Fruit fly (Drosophila melanogaster): Measurements from ENCODE around the gene CG13008.

CG13008 gene

dm6 chrX:16751579-16752156 is 40.6 kb downstream of the CG13008 start, which contains the start of gene goe (continued):
- TF ChIP-seq dsf (GFP tag; optimal IDR thresholded peaks at IDR 0.05; ENCODE audit: borderline replicate concordance), result peak; percentile 48

dm6 chrX:16753066-16753465 is 42.0 kb downstream of the CG13008 start:
- TF ChIP-seq Jra (GFP tag; optimal IDR thresholded peaks at IDR 0.05), result no peak

dm6 chrX:16757645-16758044 is 46.5 kb downstream of the CG13008 start:
- TF ChIP-seq br (GFP tag; optimal IDR thresholded peaks at IDR 0.05), result no peak
- TF ChIP-seq jim (GFP tag; optimal IDR thresholded peaks at IDR 0.05), result no peak
- TF ChIP-seq Dif (GFP tag; optimal IDR thresholded peaks at IDR 0.05; ENCODE audit: partially characterized antibody), result no peak
- TF ChIP-seq Hnf4 (GFP tag; optimal IDR thresholded peaks at IDR 0.05), result no peak
- no peak for TF ChIP-seq CG32264 (GFP tag; optimal IDR thresholded peaks at IDR 0.05)
- TF ChIP-seq usp (GFP tag; optimal IDR thresholded peaks at IDR 0.05), result no peak
- no peak for TF ChIP-seq N (GFP tag; optimal IDR thresholded peaks at IDR 0.05)
- no peak for TF ChIP-seq h (GFP tag; optimal IDR thresholded peaks at IDR 0.05)
- no peak for TF ChIP-seq Rel (GFP tag; optimal IDR thresholded peaks at IDR 0.05)
- TF ChIP-seq Rel (tag; optimal IDR thresholded peaks at IDR 0.05), result no peak
- no peak for TF ChIP-seq CrebA (GFP tag; optimal IDR thresholded peaks at IDR 0.05; ENCODE audit: borderline replicate concordance)
- TF ChIP-seq sage (GFP tag; optimal IDR thresholded peaks at IDR 0.05), result no peak
- no peak for TF ChIP-seq HLH106 (tag; optimal IDR thresholded peaks at IDR 0.05)
- TF ChIP-seq brk (GFP tag; optimal IDR thresholded peaks at IDR 0.05), result no peak
- no peak for TF ChIP-seq CG9705 (GFP tag; optimal IDR thresholded peaks at IDR 0.05)
- TF ChIP-seq dmrt93B (GFP tag; optimal IDR thresholded peaks at IDR 0.05), result no peak
- no peak for TF ChIP-seq Abd-B (GFP tag; optimal IDR thresholded peaks at IDR 0.05)
- no peak for TF ChIP-seq Dfd (GFP tag; optimal IDR thresholded peaks at IDR 0.05)
- no peak for TF ChIP-seq Vsx2 (GFP tag; optimal IDR thresholded peaks at IDR 0.05; ENCODE audit: partially characterized antibody)

- TF ChIP-seq ey (GFP tag; optimal IDR thresholded peaks at IDR 0.05), result no peak
- TF ChIP-seq brk (GFP tag; optimal IDR thresholded peaks at IDR 0.05), result no peak
- TF ChIP-seq lola (GFP tag; optimal IDR thresholded peaks at IDR 0.05), result no peak
- no peak for TF ChIP-seq br (GFP tag; optimal IDR thresholded peaks at IDR 0.05)
- no peak for TF ChIP-seq Sp1 (GFP tag; optimal IDR thresholded peaks at IDR 0.05)
These were observed 49.4 kb downstream of the CG13008 start for dm6 chrX:16760542-16760941.

dm6 chrX:16761531-16761930 is 50.4 kb downstream of the CG13008 start:
- TF ChIP-seq tai (GFP tag; optimal IDR thresholded peaks at IDR 0.05) (no peak), Hr78 (GFP tag; optimal IDR thresholded peaks at IDR 0.05) (no peak), pan (optimal IDR thresholded peaks at IDR 0.05) (no peak), dsf (GFP tag; optimal IDR thresholded peaks at IDR 0.05; ENCODE audit: borderline replicate concordance) (no peak), Hr83 (GFP tag; optimal IDR thresholded peaks at IDR 0.05; ENCODE audit: poor library complexity, severe bottlenecking) (no peak), Vsx2 (GFP tag; optimal IDR thresholded peaks at IDR 0.05; ENCODE audit: partially characterized antibody) (no peak), sv (GFP tag; optimal IDR thresholded peaks at IDR 0.05) (no peak), ey (GFP tag; optimal IDR thresholded peaks at IDR 0.05) (peak; percentile 68), rgr (GFP tag; optimal IDR thresholded peaks at IDR 0.05) (peak; percentile 69), Abd-B (GFP tag; optimal IDR thresholded peaks at IDR 0.05) (no peak), CG32264 (GFP tag; optimal IDR thresholded peaks at IDR 0.05) (no peak), Dif (GFP tag; optimal IDR thresholded peaks at IDR 0.05; ENCODE audit: partially characterized antibody) (no peak), woc (GFP tag; optimal IDR thresholded peaks at IDR 0.05) (peak; percentile 90), fru (GFP tag; optimal IDR thresholded peaks at IDR 0.05) (peak; percentile 76), Mio (GFP tag; optimal IDR thresholded peaks at IDR 0.05) (no peak), N (GFP tag; optimal IDR thresholded peaks at IDR 0.05) (no peak), lola (GFP tag; optimal IDR thresholded peaks at IDR 0.05) (no peak), brk (GFP tag; optimal IDR thresholded peaks at IDR 0.05) (no peak), br (GFP tag; optimal IDR thresholded peaks at IDR 0.05) (peak; percentile 69), OdsH (GFP tag; optimal IDR thresholded peaks at IDR 0.05) (peak; percentile 42), Hnf4 (GFP tag; optimal IDR thresholded peaks at IDR 0.05) (peak; percentile 35), Sp1 (GFP tag; optimal IDR thresholded peaks at IDR 0.05) (peak; percentile 67), jim (GFP tag; optimal IDR thresholded peaks at IDR 0.05) (no peak), Dfd (GFP tag; optimal IDR thresholded peaks at IDR 0.05) (no peak), Jra (GFP tag; optimal IDR thresholded peaks at IDR 0.05) (no peak), Rel (GFP tag; optimal IDR thresholded peaks at IDR 0.05) (no peak), Rel (tag; optimal IDR thresholded peaks at IDR 0.05) (no peak), GATAd (GFP tag; optimal IDR thresholded peaks at IDR 0.05) (no peak), dl (GFP tag; optimal IDR thresholded peaks at IDR 0.05; ENCODE audit: insufficient read depth in 1 of 2, partially characterized antibody in 2 of 2) (no peak), dmrt93B (GFP tag; optimal IDR thresholded peaks at IDR 0.05) (peak; percentile 64), CrebA (GFP tag; optimal IDR thresholded peaks at IDR 0.05; ENCODE audit: borderline replicate concordance) (no peak), foxo (GFP tag; optimal IDR thresholded peaks at IDR 0.05) (peak in 1 of 2 experiments; percentile 76), usp (GFP tag; optimal IDR thresholded peaks at IDR 0.05) (no peak), HLH106 (tag; optimal IDR thresholded peaks at IDR 0.05) (peak; percentile 71), CG9705 (GFP tag; optimal IDR thresholded peaks at IDR 0.05) (no peak), Myc (optimal IDR thresholded peaks at IDR 0.05) (no peak), sage (GFP tag; optimal IDR thresholded peaks at IDR 0.05) (peak; percentile 61), h (GFP tag; optimal IDR thresholded peaks at IDR 0.05) (peak; percentile 77), psq (GFP tag; optimal IDR thresholded peaks at IDR 0.05) (peak; percentile 58)
